Worm (Caenorhabditis elegans): Measurements from ENCODE around the gene C39D10.8.

The C39D10.8 gene

DNA sequence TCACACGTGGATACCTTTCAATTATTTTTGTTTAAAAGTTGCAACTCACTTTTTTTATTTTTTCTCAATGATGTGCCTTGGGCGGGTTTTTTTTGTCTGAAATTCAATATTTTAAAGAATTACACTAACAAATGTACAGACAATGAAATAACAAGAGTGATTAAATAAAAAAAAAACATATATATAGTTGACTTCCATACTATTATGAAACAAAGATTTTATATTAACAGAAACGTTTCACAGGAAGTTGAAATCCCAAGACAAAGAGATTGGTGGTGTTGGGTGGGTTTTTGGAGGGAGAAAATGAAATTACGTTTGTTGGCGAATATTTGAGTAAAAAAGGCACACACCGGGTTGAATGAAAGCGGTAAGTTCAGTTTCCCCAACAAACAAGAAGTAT is 4.9 kb downstream of the C39D10.8 start, which contains the start of gene cca-1:
cca-1 (minus strand) TSS at position 101 of the 400 bp plus-strand sequence.
- TF ChIP-seq nhr-237 (tag; optimal IDR thresholded peaks at IDR 0.05) (no peak), mab-5 (tag; optimal IDR thresholded peaks at IDR 0.05) (no peak), lin-11 (tag; optimal IDR thresholded peaks at IDR 0.05) (no peak), egl-27 (tag; optimal IDR thresholded peaks at IDR 0.05) (no peak), lin-39 (tag; optimal IDR thresholded peaks at IDR 0.05) (no peak), unc-55 (GFP tag; optimal IDR thresholded peaks at IDR 0.05) (no peak), crh-2 (tag; optimal IDR thresholded peaks at IDR 0.05) (no peak), ama-1 (optimal IDR thresholded peaks at IDR 0.05) (no peak)

DNA sequence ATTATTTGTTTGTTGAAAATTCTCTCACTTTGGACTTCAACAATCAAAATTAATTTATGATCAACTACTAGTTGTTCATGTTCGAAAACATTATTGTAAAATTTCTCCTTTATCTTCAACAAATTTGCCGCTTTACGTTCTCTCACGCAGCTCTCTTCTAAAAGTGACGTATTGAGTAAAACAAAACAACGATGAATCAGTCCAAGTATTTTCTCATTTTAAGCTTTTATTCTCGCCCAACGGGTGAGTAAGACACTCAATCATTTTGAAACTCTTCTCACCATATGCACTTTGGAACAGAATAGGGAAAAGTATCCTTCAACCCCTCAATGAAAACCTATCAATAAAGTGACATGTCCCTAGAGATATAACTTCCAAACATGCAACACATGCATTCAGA is 7.4 kb downstream of the C39D10.8 start:
- TF ChIP-seq sma-9 (GFP tag; optimal IDR thresholded peaks at IDR 0.05): no peak
- TF ChIP-seq sma-9 (tag; optimal IDR thresholded peaks at IDR 0.05): no peak
- no peak for TF ChIP-seq gmeb-1 (tag; optimal IDR thresholded peaks at IDR 0.05)
- TF ChIP-seq mab-5 (tag; optimal IDR thresholded peaks at IDR 0.05): peak; percentile 29
- TF ChIP-seq skn-1 (tag; optimal IDR thresholded peaks at IDR 0.05): no peak
- TF ChIP-seq nhr-6 (tag; optimal IDR thresholded peaks at IDR 0.05): no peak
- no peak for TF ChIP-seq C34F6.9 (tag; optimal IDR thresholded peaks at IDR 0.05)
- TF ChIP-seq ZK546.5 (tag; optimal IDR thresholded peaks at IDR 0.05): no peak
- no peak for TF ChIP-seq lin-11 (tag; optimal IDR thresholded peaks at IDR 0.05)
- TF ChIP-seq dmd-4 (tag; optimal IDR thresholded peaks at IDR 0.05): no peak
- TF ChIP-seq nhr-12 (tag; optimal IDR thresholded peaks at IDR 0.05): no peak
- TF ChIP-seq fos-1 (tag; optimal IDR thresholded peaks at IDR 0.05): no peak
- TF ChIP-seq unc-55 (GFP tag; optimal IDR thresholded peaks at IDR 0.05): peak; percentile 63

DNA sequence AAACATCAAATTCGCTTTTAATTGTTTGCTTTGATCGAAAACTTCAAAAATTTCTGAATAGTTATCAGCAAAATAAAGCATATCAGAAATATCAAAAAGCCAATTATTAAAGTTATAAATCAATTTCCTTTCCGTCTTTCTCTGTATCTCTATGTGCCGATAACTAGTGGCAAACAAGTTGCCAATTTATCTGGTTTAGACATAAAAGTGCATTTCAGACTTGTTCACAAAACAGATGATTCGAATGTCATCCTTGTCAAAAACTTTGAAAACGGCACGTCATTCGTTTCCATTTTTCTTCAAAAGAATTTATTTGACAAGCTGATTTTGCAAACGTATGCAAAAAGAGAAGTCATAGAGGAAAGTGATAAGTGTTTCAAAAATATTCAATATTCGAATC is 13.4 kb downstream of the C39D10.8 start:
- no peak for TF ChIP-seq unc-39 (tag; optimal IDR thresholded peaks at IDR 0.05)
- peak; percentile 44 for TF ChIP-seq skn-1 (tag; optimal IDR thresholded peaks at IDR 0.05)
- no peak for TF ChIP-seq elt-3 (tag; optimal IDR thresholded peaks at IDR 0.05)
- no peak for TF ChIP-seq lin-39 (tag; optimal IDR thresholded peaks at IDR 0.05)
- no peak for TF ChIP-seq ZK546.5 (tag; optimal IDR thresholded peaks at IDR 0.05)

DNA sequence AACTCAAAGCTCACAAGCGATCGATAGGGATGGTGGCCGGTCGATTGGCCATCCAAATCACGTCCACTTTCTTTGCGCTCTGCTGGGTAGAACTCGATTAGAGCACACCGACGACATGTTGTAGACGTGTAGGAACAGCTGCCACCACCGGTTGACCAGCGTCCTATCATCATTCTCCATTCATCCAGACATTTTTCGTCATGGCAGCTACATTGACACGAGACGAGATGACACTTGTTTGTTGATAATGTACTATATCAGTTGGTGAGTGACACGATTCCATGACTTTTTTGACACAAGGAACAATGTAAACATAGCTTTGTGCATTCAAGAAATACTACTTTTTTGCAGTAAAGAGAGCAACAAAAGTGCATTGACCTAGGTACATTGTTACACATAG is 14.3 kb downstream of the C39D10.8 start:
- TF ChIP-seq nhr-129 (tag; optimal IDR thresholded peaks at IDR 0.05) (peak; percentile 70), peb-1 (tag; optimal IDR thresholded peaks at IDR 0.05) (no peak), aly-2 (tag; optimal IDR thresholded peaks at IDR 0.05) (no peak), ztf-1 (GFP tag; conservative IDR thresholded peaks at IDR 0.05) (no peak), F13H6.1 (tag; optimal IDR thresholded peaks at IDR 0.05) (peak; percentile 44), lin-11 (tag; optimal IDR thresholded peaks at IDR 0.05) (no peak)

DNA sequence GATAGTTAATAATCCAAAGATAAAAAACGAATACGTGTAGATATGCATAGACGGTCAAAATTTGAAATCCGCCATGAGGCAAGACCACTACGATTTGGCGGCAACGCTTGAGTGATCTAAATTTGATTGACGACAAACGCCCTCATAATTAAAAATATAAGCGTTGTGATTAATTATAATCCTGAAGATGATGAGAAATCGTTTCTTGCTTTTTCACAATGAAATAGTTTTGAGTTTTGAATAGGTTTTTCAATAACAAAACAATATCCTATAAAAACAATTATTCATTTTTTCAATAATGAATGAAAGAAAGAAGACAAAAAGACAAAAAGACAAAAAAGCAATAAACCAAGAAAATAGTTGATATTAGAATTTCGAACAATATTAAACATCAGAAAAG is 33.3 kb downstream of the C39D10.8 start, which contains the start of gene C54D2.6:
C54D2.6 (minus strand) TSS at position 101 of the 400 bp plus-strand sequence.
- TF ChIP-seq R02D3.7 (tag; optimal IDR thresholded peaks at IDR 0.05): no peak
- TF ChIP-seq unc-62 (GFP tag; optimal IDR thresholded peaks at IDR 0.05): no peak
- no peak for TF ChIP-seq sma-9 (GFP tag; optimal IDR thresholded peaks at IDR 0.05)
- TF ChIP-seq sma-9 (tag; optimal IDR thresholded peaks at IDR 0.05): no peak
- no peak for TF ChIP-seq ceh-82 (tag; optimal IDR thresholded peaks at IDR 0.05)
- TF ChIP-seq nhr-21 (tag; optimal IDR thresholded peaks at IDR 0.05): no peak

DNA sequence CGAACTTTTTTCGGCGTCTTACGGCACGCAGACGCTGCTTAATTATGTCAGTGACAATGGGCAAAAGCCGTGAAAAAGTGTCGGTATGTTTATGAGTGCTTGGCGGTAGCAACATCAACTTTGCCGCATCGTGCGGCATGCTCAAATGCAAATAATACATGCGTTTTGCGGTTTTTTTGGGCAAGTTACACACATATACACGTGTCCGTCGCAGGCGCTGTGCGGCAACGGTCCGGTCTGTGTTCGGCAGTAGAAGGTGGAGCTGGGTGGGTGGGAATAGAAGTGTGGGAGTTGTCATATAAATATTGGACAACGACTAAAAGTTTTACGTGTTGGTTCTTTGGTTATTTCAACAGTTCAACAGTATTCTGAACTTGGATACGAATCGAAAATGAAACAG is 38.5 kb downstream of the C39D10.8 start, which contains the start of gene idpp-11:
idpp-11 (plus strand) TSS at position 301 of the 400 bp plus-strand sequence.
- TF ChIP-seq gmeb-1 (tag; optimal IDR thresholded peaks at IDR 0.05) (no peak), crh-2 (tag; optimal IDR thresholded peaks at IDR 0.05) (no peak), mdl-1 (tag; optimal IDR thresholded peaks at IDR 0.05) (no peak), aly-2 (tag; optimal IDR thresholded peaks at IDR 0.05) (no peak), unc-62 (GFP tag; optimal IDR thresholded peaks at IDR 0.05) (no peak), nhr-6 (tag; optimal IDR thresholded peaks at IDR 0.05) (no peak), skn-1 (tag; optimal IDR thresholded peaks at IDR 0.05) (no peak), ZK546.5 (tag; optimal IDR thresholded peaks at IDR 0.05) (no peak), nhr-25 (tag; optimal IDR thresholded peaks at IDR 0.05) (no peak), F13H6.1 (tag; optimal IDR thresholded peaks at IDR 0.05) (no peak), ztf-4 (tag; optimal IDR thresholded peaks at IDR 0.05) (no peak), nhr-129 (tag; optimal IDR thresholded peaks at IDR 0.05) (no peak), alr-1 (tag; optimal IDR thresholded peaks at IDR 0.05) (no peak), Y55F3AM.14 (GFP tag; optimal IDR thresholded peaks at IDR 0.05) (no peak), blmp-1 (tag; optimal IDR thresholded peaks at IDR 0.05; ENCODE audit: insufficient read depth) (no peak), snpc-4 (tag; optimal IDR thresholded peaks at IDR 0.05) (no peak), sem-4 (tag; optimal IDR thresholded peaks at IDR 0.05) (no peak), zag-1 (tag; optimal IDR thresholded peaks at IDR 0.05) (no peak)

Measured in whole organism, L2 larva.